Worm (Caenorhabditis elegans) whole organism, midembryonic: ENCODE data around the gene F08B4.8.

ENCODE experiments used
- T22C8.4 ChIP-seq: fragments of 200-800 bp; sonication (Bioruptor generic); IDR thresholded peaks from 2 replicates; pipeline ENCODE4 v1.3.6; 2022; ENCODE audit warnings: missing genetic modification characterization, missing compliant biosample characterization
- cog-1 ChIP-seq: sonication (generic microtip); optimal IDR thresholded peaks from 2 replicates; lab custom pipeline; 2016; ENCODE audit warnings: missing genetic modification characterization, missing compliant biosample characterization
- flt-1 ChIP-seq: fragments of 200-800 bp; sonication (Bioruptor generic); IDR thresholded peaks from 2 replicates; pipeline ENCODE4 v1.3.6; 2022; ENCODE audit warnings: missing genetic modification characterization, missing compliant biosample characterization
- klf-2 ChIP-seq: fragments of 200-800 bp; sonication (Bioruptor generic); conservative IDR thresholded peaks from 2 replicates; pipeline ENCODE4 v1.3.6; 2022; ENCODE audit warnings: missing genetic modification reagents, missing genetic modification characterization, missing compliant biosample characterization
- med-1 ChIP-seq: sonication (generic microtip); optimal IDR thresholded peaks from 2 replicates; lab custom pipeline; 2017; ENCODE audit warnings: missing genetic modification characterization, mild to moderate bottlenecking, missing compliant biosample characterization, antibody characterized with exemption, missing genetic modification reagents; ENCODE audit not compliant: insufficient read depth
- ref-1 ChIP-seq: fragments of 200-800 bp; sonication (Bioruptor generic); conservative IDR thresholded peaks from 2 replicates; pipeline ENCODE4 v1.3.6; 2022; ENCODE audit warnings: missing genetic modification reagents, missing genetic modification characterization, missing compliant biosample characterization
- tab-1 ChIP-seq: fragments of 200-800 bp; sonication (Bioruptor generic); IDR thresholded peaks from 2 replicates; pipeline ENCODE4 v1.3.6; 2022; ENCODE audit warnings: missing genetic modification characterization, missing compliant biosample characterization
- ztf-23 ChIP-seq: fragments of 200-800 bp; sonication (Bioruptor generic); IDR thresholded peaks from 2 replicates; pipeline ENCODE4 v1.3.6; 2022; ENCODE audit warnings: missing genetic modification reagents, missing genetic modification characterization, missing compliant biosample characterization
- ztf-29 ChIP-seq: fragments of 200-800 bp; sonication (Bioruptor generic); IDR thresholded peaks from 2 replicates; pipeline ENCODE4 v1.3.6; 2022; ENCODE audit warnings: missing genetic modification reagents, missing genetic modification characterization, missing compliant biosample characterization

F08B4.8 gene

DNA sequence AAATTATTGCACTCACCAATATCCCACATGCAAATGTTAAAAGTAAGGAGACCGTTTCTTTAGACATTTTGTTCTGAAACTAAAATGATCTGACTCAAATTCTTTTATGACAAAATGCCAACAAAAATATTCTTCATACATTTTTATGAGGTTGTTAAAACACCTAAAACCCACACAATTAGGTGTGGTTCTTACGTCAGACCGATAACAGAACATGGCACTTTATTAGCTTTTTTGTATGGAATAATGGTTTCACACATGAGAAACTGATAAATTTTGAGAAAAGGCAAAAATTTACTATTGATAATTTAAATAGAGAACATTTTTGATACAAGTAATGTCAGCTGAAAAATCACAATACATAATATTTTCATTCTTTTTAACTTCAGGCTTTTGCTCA lies 23.8 kb upstream of the F08B4.8 start, which contains the start of gene C49C8.5:
TSS of gene C49C8.5 (minus strand) at position 73 of the 400 bp plus-strand sequence.
- TF ChIP-seq T22C8.4 (GFP tag; lab: Robert Waterston, UW), result no peak
- TF ChIP-seq ref-1 (GFP tag; lab: Robert Waterston, UW), result no peak
- TF ChIP-seq ztf-29 (GFP tag; lab: Robert Waterston, UW), result no peak
- no peak for TF ChIP-seq flt-1
- TF ChIP-seq klf-2 (GFP tag; lab: Robert Waterston, UW), result no peak
- no peak for TF ChIP-seq cog-1 (tag; lab: Kevin White, UChicago)
- TF ChIP-seq med-1, result no peak
- TF ChIP-seq ztf-23 (GFP tag; lab: Robert Waterston, UW), result no peak

DNA sequence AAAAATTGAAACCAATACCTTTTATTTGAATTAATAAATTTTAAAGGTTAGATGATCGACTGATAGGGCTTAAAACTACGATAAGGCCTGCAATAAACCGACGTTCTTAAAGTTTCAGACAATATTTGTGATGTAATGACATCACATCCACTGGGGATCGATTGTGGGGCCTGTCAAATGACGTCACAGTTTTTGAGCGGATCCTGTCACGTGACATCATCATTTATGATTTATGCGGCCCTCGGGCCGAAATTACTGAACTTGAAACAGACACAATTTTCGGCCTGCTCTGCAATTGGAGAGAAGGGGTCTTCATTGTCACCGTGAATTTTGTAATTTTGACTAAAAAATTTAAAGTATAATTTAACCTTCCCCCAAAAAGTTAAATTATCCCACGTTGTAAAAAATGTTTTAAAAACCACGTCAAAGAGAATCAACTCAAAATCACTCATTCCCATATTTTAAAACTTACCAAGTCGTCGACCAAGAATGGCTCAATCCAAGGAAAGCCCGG lies 23.2 kb upstream of the F08B4.8 start, which contains the start of gene C49C8.1:
TSS of gene C49C8.1 (plus strand) at position 464 of the 514 bp plus-strand sequence.
- no peak for TF ChIP-seq T22C8.4 (GFP tag; lab: Robert Waterston, UW)
- TF ChIP-seq ztf-23 (GFP tag; lab: Robert Waterston, UW), result no peak
- no peak for TF ChIP-seq tab-1 (GFP tag; lab: Robert Waterston, UW)
- TF ChIP-seq ztf-29 (GFP tag; lab: Robert Waterston, UW), result no peak
- no peak for TF ChIP-seq ref-1 (GFP tag; lab: Robert Waterston, UW)
- TF ChIP-seq med-1, result no peak
- TF ChIP-seq klf-2 (GFP tag; lab: Robert Waterston, UW), result no peak
- TF ChIP-seq flt-1, result no peak
- TF ChIP-seq cog-1 (tag; lab: Kevin White, UChicago), result no peak

DNA sequence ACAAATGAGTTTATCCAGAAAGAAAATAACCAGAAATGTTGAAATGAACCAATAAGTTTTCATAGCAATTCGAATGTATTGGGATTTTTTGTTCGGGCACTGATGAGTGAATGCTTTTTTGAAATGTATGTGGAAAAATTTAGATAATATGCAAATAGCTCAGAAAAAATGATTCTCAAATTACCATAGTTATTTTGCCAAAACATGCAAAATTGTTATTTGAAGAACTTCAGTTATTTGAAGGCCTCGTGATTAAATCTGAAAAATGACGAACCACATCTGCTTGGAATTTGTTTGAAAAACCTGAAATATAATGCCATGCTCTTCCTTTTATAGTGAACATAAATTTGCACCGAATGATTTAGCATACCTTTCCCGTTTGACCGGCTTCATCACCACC lies 19.3 kb upstream of the F08B4.8 start, which contains the start of gene C49C8.6:
TSS of gene C49C8.6 (minus strand) at position 101 of the 400 bp plus-strand sequence.
- TF ChIP-seq T22C8.4 (GFP tag; lab: Robert Waterston, UW), result no peak
- TF ChIP-seq flt-1, result no peak
- no peak for TF ChIP-seq cog-1 (tag; lab: Kevin White, UChicago)
- TF ChIP-seq ref-1 (GFP tag; lab: Robert Waterston, UW), result no peak
- TF ChIP-seq klf-2 (GFP tag; lab: Robert Waterston, UW), result no peak
- no peak for TF ChIP-seq ztf-29 (GFP tag; lab: Robert Waterston, UW)
- TF ChIP-seq ztf-23 (GFP tag; lab: Robert Waterston, UW), result no peak
- no peak for TF ChIP-seq med-1
- TF ChIP-seq tab-1 (GFP tag; lab: Robert Waterston, UW), result no peak

DNA sequence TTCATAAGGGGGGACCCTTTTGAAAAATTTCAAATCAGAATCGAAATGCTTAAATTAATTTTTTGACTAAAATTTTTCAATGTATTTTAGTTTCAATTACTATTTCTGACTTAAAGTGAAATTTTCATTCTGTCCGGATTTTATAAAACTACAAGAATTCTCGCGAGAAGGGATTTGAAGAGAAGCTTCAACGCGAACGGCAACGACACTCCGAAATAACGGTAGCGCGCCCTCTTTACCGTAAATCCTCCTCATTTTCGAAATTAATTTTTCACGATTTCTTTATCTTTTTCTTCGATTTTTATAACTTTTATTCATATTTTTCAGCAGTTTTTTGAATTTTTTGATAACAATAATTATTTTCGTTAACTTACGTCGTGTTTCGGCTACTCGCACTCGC lies 11.6 kb upstream of the F08B4.8 start:
- TF ChIP-seq ztf-29 (GFP tag; lab: Robert Waterston, UW), result no peak
- TF ChIP-seq cog-1 (tag; lab: Kevin White, UChicago), result no peak
- TF ChIP-seq T22C8.4 (GFP tag; lab: Robert Waterston, UW), result no peak
- TF ChIP-seq ref-1 (GFP tag; lab: Robert Waterston, UW), result no peak
- TF ChIP-seq klf-2 (GFP tag; lab: Robert Waterston, UW), result no peak
- TF ChIP-seq med-1, result no peak
- TF ChIP-seq flt-1, result no peak
- TF ChIP-seq ztf-23 (GFP tag; lab: Robert Waterston, UW), result no peak
- no peak for TF ChIP-seq tab-1 (GFP tag; lab: Robert Waterston, UW)

DNA sequence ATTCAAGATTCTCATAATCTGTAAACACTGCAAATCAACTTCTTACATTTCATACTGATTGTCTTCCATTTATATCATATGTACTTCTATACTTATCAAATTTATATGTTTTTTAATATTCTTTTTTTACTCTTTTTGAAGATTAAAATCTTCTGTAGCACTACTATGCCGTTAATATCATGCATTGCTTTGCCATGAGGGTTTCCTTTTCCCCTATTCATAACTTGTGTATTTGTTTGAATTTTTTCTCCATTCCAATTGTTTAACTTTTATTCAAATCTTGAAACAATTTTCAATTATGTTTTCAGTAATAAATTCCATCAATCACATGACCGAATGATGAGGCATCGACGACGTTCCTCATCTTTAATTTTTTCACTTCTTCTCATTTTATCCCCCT lies 8.8 kb upstream of the F08B4.8 start, which contains the start of gene cdh-5:
TSS of gene cdh-5 (plus strand) at position 301 of the 400 bp plus-strand sequence.
- TF ChIP-seq flt-1 (no peak), ref-1 (GFP tag; lab: Robert Waterston, UW) (no peak), tab-1 (GFP tag; lab: Robert Waterston, UW) (no peak), ztf-29 (GFP tag; lab: Robert Waterston, UW) (no peak), med-1 (no peak), klf-2 (GFP tag; lab: Robert Waterston, UW) (no peak), ztf-23 (GFP tag; lab: Robert Waterston, UW) (no peak), T22C8.4 (GFP tag; lab: Robert Waterston, UW) (no peak), cog-1 (tag; lab: Kevin White, UChicago) (no peak)

DNA sequence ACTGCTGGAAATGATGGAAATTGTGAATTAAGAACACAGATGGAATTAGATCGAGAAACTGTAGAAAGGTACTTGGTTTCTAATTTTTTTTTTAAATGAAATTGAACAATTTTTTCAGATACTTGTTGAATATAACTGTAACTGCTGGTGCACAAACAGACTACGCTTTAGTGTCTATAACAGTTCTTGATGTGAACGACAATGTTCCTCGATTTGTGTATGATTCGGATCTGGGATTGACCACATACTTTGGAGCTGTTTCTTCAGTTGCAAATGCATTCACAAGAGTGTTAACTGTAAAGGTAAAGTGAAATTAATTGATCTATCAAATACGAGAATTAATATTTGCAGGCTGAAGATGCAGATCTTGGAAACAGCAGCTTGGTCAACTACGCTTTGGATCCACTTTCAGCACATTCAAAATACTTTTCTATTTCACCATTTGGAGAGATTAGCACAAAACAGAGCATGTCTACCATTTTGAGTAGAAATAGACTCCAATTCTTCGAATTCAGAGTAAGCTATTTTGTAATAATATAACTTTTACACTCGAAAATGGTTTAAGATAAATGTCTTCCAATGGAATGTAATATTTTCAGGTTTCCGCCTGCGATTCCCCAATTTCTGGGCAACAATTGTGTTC lies 3.5 kb upstream of the F08B4.8 start:
- TF ChIP-seq cog-1 (tag; lab: Kevin White, UChicago), result no peak
- no peak for TF ChIP-seq tab-1 (GFP tag; lab: Robert Waterston, UW)
- no peak for TF ChIP-seq klf-2 (GFP tag; lab: Robert Waterston, UW)
- TF ChIP-seq T22C8.4 (GFP tag; lab: Robert Waterston, UW), result no peak
- no peak for TF ChIP-seq med-1
- no peak for TF ChIP-seq flt-1
- no peak for TF ChIP-seq ref-1 (GFP tag; lab: Robert Waterston, UW)

DNA sequence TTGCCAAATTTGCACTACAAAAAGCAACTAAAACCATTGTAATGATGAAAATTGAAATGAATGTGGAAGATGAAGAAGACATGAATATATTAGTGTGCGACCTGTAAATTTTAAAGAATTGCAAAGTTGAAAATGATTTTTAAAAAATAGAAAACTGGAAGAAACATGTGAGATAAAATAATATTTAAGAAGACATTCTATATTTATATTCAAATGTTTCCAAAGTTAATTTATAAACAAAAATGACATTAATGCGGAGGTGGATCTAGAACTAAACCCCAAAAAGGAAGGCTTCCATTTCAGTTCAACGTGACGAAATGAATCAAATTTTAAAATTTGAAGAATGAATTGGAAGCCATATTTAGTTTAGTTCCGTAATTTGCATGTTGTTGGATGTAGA lies 1.8 kb downstream of the F08B4.8 start, which contains the start of gene nlp-60:
TSS of gene nlp-60 (minus strand) at position 101 of the 400 bp plus-strand sequence.
- TF ChIP-seq ztf-29 (GFP tag; lab: Robert Waterston, UW) (no peak), klf-2 (GFP tag; lab: Robert Waterston, UW) (no peak), cog-1 (tag; lab: Kevin White, UChicago) (no peak), med-1 (no peak), ref-1 (GFP tag; lab: Robert Waterston, UW) (no peak)

DNA sequence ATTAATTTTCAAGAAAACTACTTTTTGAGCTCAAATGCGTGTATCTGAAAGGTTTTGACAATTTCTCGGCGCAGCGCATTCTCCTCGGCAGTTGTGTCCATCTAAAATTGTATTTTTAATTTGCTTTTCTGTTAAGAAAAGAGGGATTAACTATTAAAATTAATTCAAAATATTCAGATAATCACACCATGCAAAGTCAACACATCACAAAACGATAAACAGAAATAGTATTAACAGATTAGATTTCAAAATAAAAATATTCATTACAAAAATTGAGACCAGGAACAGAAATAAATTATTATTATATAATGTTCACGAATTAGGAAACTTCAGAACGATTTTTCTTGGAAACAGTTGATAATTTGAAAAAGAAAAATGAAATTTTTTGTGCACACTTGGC lies 9.1 kb downstream of the F08B4.8 start, which contains the start of gene pole-2:
TSS of gene pole-2 (minus strand) at position 101 of the 400 bp plus-strand sequence.
- TF ChIP-seq tab-1 (GFP tag; lab: Robert Waterston, UW) (no peak), ztf-29 (GFP tag; lab: Robert Waterston, UW) (no peak), flt-1 (no peak), T22C8.4 (GFP tag; lab: Robert Waterston, UW) (no peak), cog-1 (tag; lab: Kevin White, UChicago) (no peak), med-1 (no peak), ztf-23 (GFP tag; lab: Robert Waterston, UW) (no peak), ref-1 (GFP tag; lab: Robert Waterston, UW) (no peak), klf-2 (GFP tag; lab: Robert Waterston, UW) (no peak)

DNA sequence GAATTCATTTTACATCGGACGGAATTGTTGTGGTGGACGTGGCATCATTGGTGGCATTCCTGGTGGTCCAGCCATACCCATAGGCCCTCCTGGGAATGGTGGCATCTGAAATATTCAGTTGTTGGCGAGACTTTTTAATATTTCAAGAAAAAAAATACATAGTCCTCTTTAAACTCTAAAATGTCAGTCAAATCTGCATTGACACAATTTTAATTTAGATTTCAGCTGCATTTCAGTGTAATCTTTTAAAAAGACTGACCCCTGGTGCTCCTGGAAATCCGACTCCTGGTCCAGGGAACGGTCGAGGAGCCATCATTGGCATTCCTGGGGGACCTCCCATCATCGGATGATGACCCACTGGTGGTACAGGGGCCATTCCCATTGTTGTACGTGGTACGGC lies 9.6 kb downstream of the F08B4.8 start:
- TF ChIP-seq klf-2 (GFP tag; lab: Robert Waterston, UW) (no peak), ztf-23 (GFP tag; lab: Robert Waterston, UW) (no peak), ztf-29 (GFP tag; lab: Robert Waterston, UW) (no peak), tab-1 (GFP tag; lab: Robert Waterston, UW) (no peak), ref-1 (GFP tag; lab: Robert Waterston, UW) (no peak), cog-1 (tag; lab: Kevin White, UChicago) (no peak), flt-1 (no peak), med-1 (no peak)
